Fruit fly (Drosophila melanogaster): ENCODE measurements around the gene CTCF.

CTCF gene

dm6 chr3L:7339216-7339742 is 17.2 kb downstream of the CTCF start, which contains the start of the genes lark and eco (continued):
- TF ChIP-seq esg (GFP tag; conservative IDR thresholded peaks at IDR 0.05), result no peak
- no peak for TF ChIP-seq CG4404 (GFP tag; IDR thresholded peaks at IDR 0.05)
- TF ChIP-seq oc (tag; optimal IDR thresholded peaks at IDR 0.05), result no peak
- peak; percentile 1 for TF ChIP-seq Nf-YC (tag; optimal IDR thresholded peaks at IDR 0.05)
- peak; percentile 8 for TF ChIP-seq CoRest (tag; optimal IDR thresholded peaks at IDR 0.05)
- TF ChIP-seq CG4282 (GFP tag; optimal IDR thresholded peaks at IDR 0.05), result no peak
- peak; percentile 41; the same call in 1 of the 2 replicates for TF ChIP-seq amos (GFP tag; IDR thresholded peaks at IDR 0.05; ENCODE audit: partially characterized antibody)
- no peak for TF ChIP-seq tgo (GFP tag; IDR thresholded peaks at IDR 0.05)
- TF ChIP-seq row (GFP tag; IDR thresholded peaks at IDR 0.05), result peak; percentile 37; the same call in 2 of the 3 replicates
- TF ChIP-seq CG12299 (tag; optimal IDR thresholded peaks at IDR 0.05), result peak; percentile 60
- TF ChIP-seq Nf-YB (GFP tag; optimal IDR thresholded peaks at IDR 0.05), result no peak
- peak; percentile 98 for TF ChIP-seq MESR4 (GFP tag; optimal IDR thresholded peaks at IDR 0.05)
- TF ChIP-seq Gug (GFP tag; IDR thresholded peaks at IDR 0.05), result no peak
- TF ChIP-seq CG2116 (GFP tag; optimal IDR thresholded peaks at IDR 0.05), result peak; percentile 44
- TF ChIP-seq gsb-n (tag; optimal IDR thresholded peaks at IDR 0.05), result no peak
- TF ChIP-seq CG34422 (GFP tag; IDR thresholded peaks at IDR 0.05), result no peak; the same call in 2 of the 3 replicates
- TF ChIP-seq Dp (GFP tag; optimal IDR thresholded peaks at IDR 0.05), result peak; percentile 36
- TF ChIP-seq CkIIα-i1 (GFP tag; IDR thresholded peaks at IDR 0.05), result no peak
- TF ChIP-seq Opbp (GFP tag; IDR thresholded peaks at IDR 0.05; ENCODE audit: partially characterized antibody), result peak; percentile 40; the same call in 1 of the 3 replicates
- TF ChIP-seq Ets97D (GFP tag; optimal IDR thresholded peaks at IDR 0.05), result peak; percentile 44
- no peak for TF ChIP-seq caup (GFP tag; optimal IDR thresholded peaks at IDR 0.05; ENCODE audit: severe bottlenecking)
- TF ChIP-seq Sox102F (GFP tag; optimal IDR thresholded peaks at IDR 0.05), result no peak
- no peak for TF ChIP-seq Jarid2 (GFP tag; optimal IDR thresholded peaks at IDR 0.05)
- no peak for TF ChIP-seq bowl (GFP tag; IDR thresholded peaks at IDR 0.05)
- TF ChIP-seq Blimp-1 (GFP tag; optimal IDR thresholded peaks at IDR 0.05), result no peak
- TF ChIP-seq CG12391 (tag; optimal IDR thresholded peaks at IDR 0.05), result peak; percentile 20
- TF ChIP-seq ap (GFP tag; IDR thresholded peaks at IDR 0.05), result no peak
- no peak for TF ChIP-seq CrebB (tag; optimal IDR thresholded peaks at IDR 0.05)
- no peak for TF ChIP-seq vfl (GFP tag; optimal IDR thresholded peaks at IDR 0.05)
- TF ChIP-seq CG3281 (GFP tag; optimal IDR thresholded peaks at IDR 0.05), result no peak
- TF ChIP-seq fu2 (GFP tag; optimal IDR thresholded peaks at IDR 0.05), result no peak
- TF ChIP-seq fd96Cb (tag; optimal IDR thresholded peaks at IDR 0.05), result no peak
- peak; percentile 19; the same call in 1 of the 2 replicates for TF ChIP-seq bbx (GFP tag; IDR thresholded peaks at IDR 0.05; ENCODE audit: partially characterized antibody)
- TF ChIP-seq CG8924 (tag; optimal IDR thresholded peaks at IDR 0.05), result peak; percentile 4
- peak; percentile 31; the same call in 1 of the 2 replicates for TF ChIP-seq CG42726 (GFP tag; IDR thresholded peaks at IDR 0.05; ENCODE audit: partially characterized antibody)
- TF ChIP-seq CG12942 (GFP tag; optimal IDR thresholded peaks at IDR 0.05), result no peak
- TF ChIP-seq CG3407 (GFP tag; optimal IDR thresholded peaks at IDR 0.05), result no peak
- TF ChIP-seq pum (GFP tag; optimal IDR thresholded peaks at IDR 0.05), result no peak
- no peak for TF ChIP-seq maf-S (GFP tag; optimal IDR thresholded peaks at IDR 0.05)
- TF ChIP-seq CG15514 (GFP tag; optimal IDR thresholded peaks at IDR 0.05), result peak; percentile 6
- no peak for TF ChIP-seq CG3838 (GFP tag; optimal IDR thresholded peaks at IDR 0.05)
- TF ChIP-seq luna (GFP tag; optimal IDR thresholded peaks at IDR 0.05), result no peak
- no peak for TF ChIP-seq CG14014 (GFP tag; IDR thresholded peaks at IDR 0.05)
- TF ChIP-seq sug (tag; optimal IDR thresholded peaks at IDR 0.05), result no peak
- TF ChIP-seq ERR (GFP tag; optimal IDR thresholded peaks at IDR 0.05), result no peak
- peak; percentile 33 for TF ChIP-seq nmo (GFP tag; optimal IDR thresholded peaks at IDR 0.05)
- TF ChIP-seq NC2β (GFP tag; optimal IDR thresholded peaks at IDR 0.05), result peak; percentile 4
- no peak for TF ChIP-seq Myb (GFP tag; optimal IDR thresholded peaks at IDR 0.05)
- no peak for TF ChIP-seq C15 (GFP tag; IDR thresholded peaks at IDR 0.05)
- peak; percentile 17 for TF ChIP-seq CG17829 (tag; optimal IDR thresholded peaks at IDR 0.05)
